Fruit fly (Drosophila melanogaster): ENCODE measurements around the gene sqz.

Gene sqz

DNA sequence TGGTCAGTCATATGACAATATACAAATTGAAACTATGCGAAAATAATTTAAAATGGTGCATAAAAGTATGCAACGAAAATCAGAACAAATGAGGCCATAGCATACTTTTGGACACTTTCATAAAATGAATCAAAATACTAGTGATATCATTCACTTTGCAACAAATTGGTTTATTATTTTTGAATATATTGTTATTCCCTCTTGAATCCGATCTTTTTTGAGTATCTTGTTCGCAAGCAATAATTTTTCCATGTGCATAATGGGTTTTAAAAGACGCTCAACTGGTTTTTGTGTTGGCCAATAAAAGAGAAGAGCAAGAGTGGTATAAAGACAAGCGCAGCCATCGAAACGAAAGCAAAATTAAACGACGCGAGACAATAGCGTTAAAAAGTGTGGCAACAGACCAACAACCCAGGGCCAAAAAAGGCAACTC, 23.7 kb downstream of the sqz start (continued):
- TF ChIP-seq CG17359 (tag; optimal IDR thresholded peaks at IDR 0.05): peak; percentile 10
- TF ChIP-seq Atf3 (GFP tag; optimal IDR thresholded peaks at IDR 0.05): no peak
- peak; percentile 26 for TF ChIP-seq PHDP (tag; optimal IDR thresholded peaks at IDR 0.05)

- 0 out of 3 replicates have a peak, but pooled peaks have one; percentile 26 for TF ChIP-seq CG17361 (GFP tag; IDR thresholded peaks at IDR 0.05)
- no peak for TF ChIP-seq kay (GFP tag; optimal IDR thresholded peaks at IDR 0.05)
- no peak for TF ChIP-seq chinmo (GFP tag; IDR thresholded peaks at IDR 0.05; ENCODE audit: partially characterized antibody)
- peak; percentile 79 for TF ChIP-seq Ets65A (GFP tag)
Measured at dm6 chr3R:19190020-19190419, 26.0 kb downstream of the sqz start.

dm6 chr3R:19211778-19212177, 47.8 kb downstream of the sqz start, which contains the start of gene cry:
Gene cry (plus strand): TSS chr3R:19212154.
- peak; percentile 66 for TF ChIP-seq Abd-B (GFP tag; optimal IDR thresholded peaks at IDR 0.05)
- peak; percentile 40 for TF ChIP-seq gsb-n (tag; optimal IDR thresholded peaks at IDR 0.05)
- no peak for TF ChIP-seq hb (GFP tag; IDR thresholded peaks at IDR 0.05; ENCODE audit: partially characterized antibody)
- TF ChIP-seq Max (GFP tag; optimal IDR thresholded peaks at IDR 0.05): peak; percentile 39
- TF ChIP-seq E2f1 (GFP tag; IDR thresholded peaks at IDR 0.05): no peak
- no peak for TF ChIP-seq ash1 (GFP tag; optimal IDR thresholded peaks at IDR 0.05)
- TF ChIP-seq CG18619 (GFP tag; optimal IDR thresholded peaks at IDR 0.05): peak; percentile 42
- TF ChIP-seq Med (GFP tag): no peak
- no peak for TF ChIP-seq Bteb2 (GFP tag; optimal IDR thresholded peaks at IDR 0.05)
- TF ChIP-seq CG4730 (GFP tag; IDR thresholded peaks at IDR 0.05): no peak
- no peak for TF ChIP-seq HLH54F (GFP tag; optimal IDR thresholded peaks at IDR 0.05)
- peak in 1 of 2 experiments; percentile 82 for TF ChIP-seq eve (GFP tag; optimal IDR thresholded peaks at IDR 0.05)
- peak; percentile 5 for TF ChIP-seq CG12155 (GFP tag; optimal IDR thresholded peaks at IDR 0.05)
- peak; percentile 49 for TF ChIP-seq tin (GFP tag; optimal IDR thresholded peaks at IDR 0.05)
- no peak for TF ChIP-seq lov (optimal IDR thresholded peaks at IDR 0.05)
- TF ChIP-seq lov (GFP tag; IDR thresholded peaks at IDR 0.05): no peak
- peak; percentile 63 for TF ChIP-seq CG17359 (tag; optimal IDR thresholded peaks at IDR 0.05)
- TF ChIP-seq CG13287 (GFP tag; IDR thresholded peaks at IDR 0.05; ENCODE audit: partially characterized antibody): no peak
- peak; percentile 31 for TF ChIP-seq CG30431 (GFP tag; optimal IDR thresholded peaks at IDR 0.05)
- no peak for TF ChIP-seq kay (GFP tag; optimal IDR thresholded peaks at IDR 0.05)
- TF ChIP-seq CG16779 (GFP tag; IDR thresholded peaks at IDR 0.05): no peak
- no peak for TF ChIP-seq CG2129 (GFP tag; IDR thresholded peaks at IDR 0.05; ENCODE audit: partially characterized antibody)
- TF ChIP-seq CG15479 (GFP tag; optimal IDR thresholded peaks at IDR 0.05): no peak
- TF ChIP-seq NC2α (GFP tag; optimal IDR thresholded peaks at IDR 0.05): no peak
- TF ChIP-seq ssp (GFP tag; IDR thresholded peaks at IDR 0.05): peak; percentile 10; the same call in 1 of the 2 replicates
- no peak for TF ChIP-seq Scr (GFP tag; IDR thresholded peaks at IDR 0.05; ENCODE audit: partially characterized antibody)
- TF ChIP-seq pb (GFP tag; optimal IDR thresholded peaks at IDR 0.05): no peak
- no peak for TF ChIP-seq usp (GFP tag; optimal IDR thresholded peaks at IDR 0.05)
- no peak for TF ChIP-seq slou (GFP tag; optimal IDR thresholded peaks at IDR 0.05)
- TF ChIP-seq fd3F (GFP tag; optimal IDR thresholded peaks at IDR 0.05): no peak
- no peak for TF ChIP-seq hbn (GFP tag; IDR thresholded peaks at IDR 0.05; ENCODE audit: partially characterized antibody)
- TF ChIP-seq CG32772 (GFP tag; IDR thresholded peaks at IDR 0.05): peak; percentile 52
- TF ChIP-seq Bgb (GFP tag; IDR thresholded peaks at IDR 0.05; ENCODE audit: partially characterized antibody): no peak
- peak; percentile 36 for TF ChIP-seq NfI (GFP tag; optimal IDR thresholded peaks at IDR 0.05)
- TF ChIP-seq CG3407 (GFP tag; optimal IDR thresholded peaks at IDR 0.05): peak; percentile 34
- TF ChIP-seq chm (GFP tag; IDR thresholded peaks at IDR 0.05): no peak
- no peak for TF ChIP-seq CG12236 (GFP tag; optimal IDR thresholded peaks at IDR 0.05)
- no peak for TF ChIP-seq CG7556 (GFP tag; optimal IDR thresholded peaks at IDR 0.05)
- TF ChIP-seq dan (GFP tag; IDR thresholded peaks at IDR 0.05): no peak
- peak; percentile 3 for TF ChIP-seq Nf-YB (GFP tag; optimal IDR thresholded peaks at IDR 0.05)
- no peak for TF ChIP-seq repo (GFP tag; optimal IDR thresholded peaks at IDR 0.05)
- no peak for TF ChIP-seq CG4707 (GFP tag; optimal IDR thresholded peaks at IDR 0.05)
- TF ChIP-seq Meics (GFP tag; optimal IDR thresholded peaks at IDR 0.05): peak; percentile 36

Data from whole organism, embryonic.